Worm (Caenorhabditis elegans): ENCODE results near the gene C16E9.1.

ce11 chrX:6935430-6935829, 4.6 kb upstream of the C16E9.1 start, which contains the start of gene C16E9.2:
- TF ChIP-seq Y5F2A.4 (GFP tag; optimal IDR thresholded peaks at IDR 0.05) (no peak), lir-3 (tag; optimal IDR thresholded peaks at IDR 0.05) (no peak), unc-62 (GFP tag; optimal IDR thresholded peaks at IDR 0.05 in 1 of 2) (peak in 1 of 2 experiments; percentile 35), unc-62 (tag; optimal IDR thresholded peaks at IDR 0.05) (no peak), ces-1 (GFP tag; optimal IDR thresholded peaks at IDR 0.05) (no peak)
